Worm (Caenorhabditis elegans): ENCODE measurements around the gene Y13C8A.1.
A peak's percentile ranks its signal among the peaks of the same experiment; 100 is the strongest.

The Y13C8A.1 gene

ce11 chrX:16929560-16930332, 46.2 kb downstream of the Y13C8A.1 start (continued):
- TF ChIP-seq nhr-23 (tag; optimal IDR thresholded peaks at IDR 0.05) (no peak), alr-1 (tag; optimal IDR thresholded peaks at IDR 0.05) (peak; percentile 75), Y55F3AM.14 (GFP tag; optimal IDR thresholded peaks at IDR 0.05) (peak; percentile 93)

- no peak for TF ChIP-seq ZK546.5 (tag; optimal IDR thresholded peaks at IDR 0.05)
- TF ChIP-seq lin-11 (tag; optimal IDR thresholded peaks at IDR 0.05) = peak; percentile 30
Observed at ce11 chrX:16930333-16930621, 46.8 kb downstream of the Y13C8A.1 start.

DNA sequence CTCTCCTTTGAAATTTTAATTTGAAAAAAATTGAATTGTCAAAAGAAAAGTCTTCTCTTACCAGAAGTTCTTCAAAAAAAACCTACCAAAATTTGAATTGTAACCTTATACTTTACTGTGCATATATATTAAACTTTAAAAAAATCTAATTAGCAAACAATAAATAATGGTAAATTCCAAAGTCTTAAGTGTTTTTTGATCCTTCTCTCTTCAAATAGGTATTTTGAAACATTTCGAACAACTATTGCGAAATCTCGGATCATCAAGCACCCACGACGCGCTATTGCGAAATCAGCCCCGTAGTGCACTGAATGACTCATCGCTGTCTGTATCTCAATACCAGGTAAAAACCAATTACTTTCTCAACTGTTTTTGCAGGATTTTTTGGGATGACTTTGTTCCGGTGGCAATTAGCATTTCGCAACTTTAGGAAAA, 47.2 kb downstream of the Y13C8A.1 start:
- peak; percentile 88 for TF ChIP-seq fos-1 (tag; optimal IDR thresholded peaks at IDR 0.05)
- no peak for TF ChIP-seq ztf-11 (tag; optimal IDR thresholded peaks at IDR 0.05)
- peak; percentile 39 for TF ChIP-seq sem-4 (tag; optimal IDR thresholded peaks at IDR 0.05)
- TF ChIP-seq nhr-23 (tag; optimal IDR thresholded peaks at IDR 0.05) = no peak
- peak; percentile 87 for TF ChIP-seq zag-1 (tag; optimal IDR thresholded peaks at IDR 0.05)
- peak; percentile 70 for TF ChIP-seq ztf-4 (tag; optimal IDR thresholded peaks at IDR 0.05)
- TF ChIP-seq mbf-1 (tag; optimal IDR thresholded peaks at IDR 0.05) = no peak
- TF ChIP-seq mdl-1 (tag; optimal IDR thresholded peaks at IDR 0.05) = no peak
- TF ChIP-seq unc-39 (tag; optimal IDR thresholded peaks at IDR 0.05) = no peak
- no peak for TF ChIP-seq ZK546.5 (tag; optimal IDR thresholded peaks at IDR 0.05)
- no peak for TF ChIP-seq mab-5 (tag; optimal IDR thresholded peaks at IDR 0.05)
- no peak for TF ChIP-seq aly-2 (tag; optimal IDR thresholded peaks at IDR 0.05)
- peak; percentile 35 to 58 for TF ChIP-seq lsy-2 (tag; optimal IDR thresholded peaks at IDR 0.05)
- no peak for TF ChIP-seq alr-1 (tag; optimal IDR thresholded peaks at IDR 0.05)
- TF ChIP-seq ceh-16 (tag; optimal IDR thresholded peaks at IDR 0.05) = peak; percentile 70
- TF ChIP-seq unc-62 (GFP tag; optimal IDR thresholded peaks at IDR 0.05) = no peak
- TF ChIP-seq nhr-6 (tag; optimal IDR thresholded peaks at IDR 0.05) = no peak
- peak; percentile 70 for TF ChIP-seq C34F6.9 (tag; optimal IDR thresholded peaks at IDR 0.05)
- TF ChIP-seq peb-1 (tag; optimal IDR thresholded peaks at IDR 0.05) = no peak
- TF ChIP-seq snpc-4 (tag; optimal IDR thresholded peaks at IDR 0.05) = no peak
- TF ChIP-seq skn-1 (tag; optimal IDR thresholded peaks at IDR 0.05) = no peak
- no peak for TF ChIP-seq R02D3.7 (tag; optimal IDR thresholded peaks at IDR 0.05)
- TF ChIP-seq lin-11 (tag; optimal IDR thresholded peaks at IDR 0.05) = peak; percentile 87
- TF ChIP-seq egl-27 (tag; optimal IDR thresholded peaks at IDR 0.05) = peak; percentile 39
- peak; percentile 90 for TF ChIP-seq nhr-11 (tag; optimal IDR thresholded peaks at IDR 0.05)
- peak; percentile 92 for TF ChIP-seq unc-55 (GFP tag; optimal IDR thresholded peaks at IDR 0.05)
- no peak for TF ChIP-seq dmd-4 (tag; optimal IDR thresholded peaks at IDR 0.05)
- TF ChIP-seq nhr-25 (tag; optimal IDR thresholded peaks at IDR 0.05) = no peak
- TF ChIP-seq sma-9 (GFP tag; optimal IDR thresholded peaks at IDR 0.05) = peak; percentile 57
- no peak for TF ChIP-seq sma-9 (tag; optimal IDR thresholded peaks at IDR 0.05)
- TF ChIP-seq sma-3 (GFP tag; optimal IDR thresholded peaks at IDR 0.05) = peak; percentile 31
- TF ChIP-seq gmeb-1 (tag; optimal IDR thresholded peaks at IDR 0.05) = peak; percentile 37
- TF ChIP-seq nhr-12 (tag; optimal IDR thresholded peaks at IDR 0.05) = no peak
- TF ChIP-seq F13H6.1 (tag; optimal IDR thresholded peaks at IDR 0.05) = no peak
- TF ChIP-seq nhr-10 (tag; optimal IDR thresholded peaks at IDR 0.05) = no peak
- TF ChIP-seq nhr-129 (tag; optimal IDR thresholded peaks at IDR 0.05) = peak; percentile 86
- peak; percentile 43 for TF ChIP-seq crh-2 (tag; optimal IDR thresholded peaks at IDR 0.05)
- TF ChIP-seq elt-3 (tag; optimal IDR thresholded peaks at IDR 0.05) = no peak
- TF ChIP-seq elt-1 (tag; optimal IDR thresholded peaks at IDR 0.05) = no peak
- TF ChIP-seq nhr-237 (tag; optimal IDR thresholded peaks at IDR 0.05) = peak; percentile 5
- no peak for TF ChIP-seq Y55F3AM.14 (GFP tag; optimal IDR thresholded peaks at IDR 0.05)
- no peak for TF ChIP-seq ztf-1 (GFP tag; conservative IDR thresholded peaks at IDR 0.05)
- peak; percentile 70 for TF ChIP-seq nhr-21 (tag; optimal IDR thresholded peaks at IDR 0.05)
- peak; percentile 65 for TF ChIP-seq ceh-82 (tag; optimal IDR thresholded peaks at IDR 0.05)
- peak; percentile 5 for TF ChIP-seq blmp-1 (tag; optimal IDR thresholded peaks at IDR 0.05; ENCODE audit: insufficient read depth)
- peak; percentile 32 for TF ChIP-seq lin-39 (tag; optimal IDR thresholded peaks at IDR 0.05)
- TF ChIP-seq lin-13 (GFP tag; optimal IDR thresholded peaks at IDR 0.05) = no peak
- peak; percentile 33 for TF ChIP-seq nhr-77 (tag; optimal IDR thresholded peaks at IDR 0.05)
- peak; percentile 99 for TF ChIP-seq ama-1 (optimal IDR thresholded peaks at IDR 0.05)

Data from whole organism, L2 larva.